Worm (Caenorhabditis elegans) whole organism, L1 larva: Measurements from ENCODE around the gene vab-7.

Source experiments
- C04F5.9 ChIP-seq: sonication (generic microtip); optimal IDR thresholded peaks from 2 replicates; lab custom pipeline; 2016; ENCODE audit warnings: missing genetic modification characterization, missing compliant biosample characterization
- C34B4.2 ChIP-seq: sonication (generic microtip); optimal IDR thresholded peaks from 2 replicates; lab custom pipeline; 2017; ENCODE audit warnings: mild to moderate bottlenecking, missing genetic modification characterization, missing compliant biosample characterization
- Y116A8C.19 ChIP-seq: sonication (generic microtip); optimal IDR thresholded peaks from 2 replicates; lab custom pipeline; 2016; ENCODE audit warnings: missing compliant biosample characterization, missing genetic modification characterization, borderline replicate concordance
- aha-1 ChIP-seq: fragments of 150-350 bp; optimal IDR thresholded peaks from 2 replicates; lab custom pipeline; 2014; ENCODE audit warnings: missing biosample characterization, missing genetic modification characterization
- alr-1 ChIP-seq: fragments of 200-800 bp; sonication (Bioruptor generic); optimal IDR thresholded peaks from 2 replicates; lab custom pipeline; 2018; ENCODE audit warnings: borderline replicate concordance, mild to moderate bottlenecking, missing genetic modification characterization, missing compliant biosample characterization
- aly-2 ChIP-seq: fragments of 150-350 bp; optimal IDR thresholded peaks from 2 replicates; lab custom pipeline; 2014; ENCODE audit warnings: missing biosample characterization, missing genetic modification characterization
- ceh-82 ChIP-seq, 3 experiments: fragments of 150-350 bp in 1 of 3; sonication (generic microtip) in 2 of 3; optimal IDR thresholded peaks; 2 replicates each; lab custom pipeline; 2014 to 2017; ENCODE audit warnings: missing biosample characterization in 3 of 3, missing genetic modification characterization in 3 of 3
- ces-1 ChIP-seq: fragments of 150-350 bp; optimal IDR thresholded peaks from 2 replicates; lab custom pipeline; 2014; ENCODE audit warnings: missing biosample characterization, missing genetic modification reagents, missing genetic modification characterization
- efl-1 ChIP-seq, 4 experiments: fragments of 150-350 bp; optimal IDR thresholded peaks in 3 of 4; peaks in 1 of 4; 1 replicate in 1 of 4; 2 replicates in 3 of 4; lab custom pipeline; 2014; ENCODE audit warnings: missing biosample characterization in 2 of 4, missing genetic modification characterization in 2 of 4, missing genetic modification reagents in 2 of 4
- efl-3 ChIP-seq: fragments of 200-800 bp; sonication (Bioruptor generic); optimal IDR thresholded peaks from 2 replicates; lab custom pipeline; 2018; ENCODE audit warnings: mild to moderate bottlenecking, missing genetic modification characterization, missing compliant biosample characterization
- egl-13 ChIP-seq: sonication (generic microtip); optimal IDR thresholded peaks from 2 replicates; lab custom pipeline; 2016; ENCODE audit warnings: missing genotype, missing genetic modification reagents, missing genetic modification characterization, missing compliant biosample characterization
- egl-27 ChIP-seq, 2 experiments: fragments of 150-350 bp in 1 of 2; sonication (generic microtip); optimal IDR thresholded peaks; 3 replicates each; lab custom pipeline; 2017 to 2018; ENCODE audit warnings: missing biosample characterization in 2 of 2, missing genetic modification characterization in 2 of 2, missing genetic modification reagents in 2 of 2
- elt-2 ChIP-seq: sonication (generic microtip); optimal IDR thresholded peaks from 2 replicates; lab custom pipeline; 2016; ENCODE audit warnings: missing genetic modification characterization, mild to moderate bottlenecking, inconsistent platforms, missing compliant biosample characterization, missing genetic modification reagents
- ets-5 ChIP-seq: fragments of 200-800 bp; sonication (Bioruptor generic); IDR thresholded peaks from 2 replicates; pipeline ENCODE4 v1.3.6; 2022; ENCODE audit warnings: missing genetic modification characterization, missing compliant biosample characterization
- fkh-10 ChIP-seq: sonication (generic microtip); optimal IDR thresholded peaks from 2 replicates; lab custom pipeline; 2017; ENCODE audit warnings: missing biosample characterization, missing genetic modification reagents, missing genetic modification characterization
- hpl-2 ChIP-seq: fragments of 150-350 bp; optimal IDR thresholded peaks from 2 replicates; lab custom pipeline; 2014; ENCODE audit warnings: missing biosample characterization, missing genetic modification reagents, missing genetic modification characterization
- irx-1 ChIP-seq: sonication (generic microtip); optimal IDR thresholded peaks from 2 replicates; lab custom pipeline; 2016; ENCODE audit warnings: missing genetic modification characterization, missing compliant biosample characterization
- isw-1 ChIP-seq: fragments of 200-800 bp; sonication (Bioruptor generic); IDR thresholded peaks from 2 replicates; pipeline ENCODE4 v1.3.6; 2022; ENCODE audit warnings: missing genetic modification characterization, missing compliant biosample characterization
- lin-15B ChIP-seq: fragments of 150-350 bp; sonication (generic microtip); optimal IDR thresholded peaks from 3 replicates; lab custom pipeline; 2014; ENCODE audit warnings: missing biosample characterization, missing genetic modification characterization
- mab-9 ChIP-seq: fragments of 200-800 bp; sonication (Bioruptor generic); IDR thresholded peaks from 2 replicates; pipeline ENCODE4 v1.3.6; 2022; ENCODE audit warnings: missing genetic modification reagents, missing genetic modification characterization, missing compliant biosample characterization
- nhr-12 ChIP-seq: sonication (generic microtip); optimal IDR thresholded peaks from 2 replicates; lab custom pipeline; 2017; ENCODE audit warnings: missing biosample characterization, missing genetic modification characterization
- nhr-20 ChIP-seq: sonication (generic microtip); optimal IDR thresholded peaks from 2 replicates; lab custom pipeline; 2016; ENCODE audit warnings: mild to moderate bottlenecking, missing genetic modification characterization, missing compliant biosample characterization
- nhr-47 ChIP-seq: sonication (generic microtip); optimal IDR thresholded peaks from 2 replicates; lab custom pipeline; 2016; ENCODE audit warnings: mild to moderate bottlenecking, missing genetic modification characterization, moderate library complexity, missing compliant biosample characterization
- nhr-71 ChIP-seq: sonication (generic microtip); optimal IDR thresholded peaks from 2 replicates; lab custom pipeline; 2016; ENCODE audit warnings: mild to moderate bottlenecking, missing genetic modification characterization, moderate library complexity, missing compliant biosample characterization
- nhr-76 ChIP-seq: sonication (generic microtip); optimal IDR thresholded peaks from 2 replicates; lab custom pipeline; 2017; ENCODE audit warnings: missing biosample characterization, missing genetic modification characterization
- nhr-77 ChIP-seq: fragments of 150-350 bp; optimal IDR thresholded peaks from 2 replicates; lab custom pipeline; 2014; ENCODE audit warnings: missing biosample characterization, missing genetic modification characterization
- nhr-84 ChIP-seq: sonication (generic microtip); optimal IDR thresholded peaks from 2 replicates; lab custom pipeline; 2017; ENCODE audit warnings: missing biosample characterization, missing genetic modification characterization
- nhr-85 ChIP-seq: sonication (generic microtip); peaks from one replicate; lab custom pipeline; 2016; ENCODE audit warnings: missing genetic modification characterization, inconsistent platforms, missing compliant biosample characterization
- pag-3 ChIP-seq: sonication (generic microtip); optimal IDR thresholded peaks from 2 replicates; lab custom pipeline; 2017; ENCODE audit warnings: missing genetic modification characterization, mild to moderate bottlenecking, missing compliant biosample characterization, antibody characterized with exemption, borderline replicate concordance; ENCODE audit not compliant: insufficient read depth
- rnt-1 ChIP-seq: sonication (generic microtip); optimal IDR thresholded peaks from 2 replicates; lab custom pipeline; 2016; ENCODE audit warnings: mild to moderate bottlenecking, missing genetic modification characterization, moderate library complexity, missing compliant biosample characterization
- sox-4 ChIP-seq: sonication (generic microtip); optimal IDR thresholded peaks from 2 replicates; lab custom pipeline; 2016; ENCODE audit warnings: missing genetic modification characterization, missing compliant biosample characterization
- xbp-1 ChIP-seq: sonication (generic microtip); optimal IDR thresholded peaks from 2 replicates; lab custom pipeline; 2016; ENCODE audit warnings: missing genetic modification characterization, missing compliant biosample characterization
- zag-1 ChIP-seq: fragments of 150-350 bp; optimal IDR thresholded peaks from 2 replicates; lab custom pipeline; 2014; ENCODE audit warnings: missing biosample characterization, missing genetic modification characterization
- zip-4 ChIP-seq: fragments of 200-800 bp; sonication (Bioruptor generic); optimal IDR thresholded peaks from 2 replicates; lab custom pipeline; 2018; ENCODE audit warnings: mild to moderate bottlenecking, missing genetic modification characterization, moderate library complexity, missing compliant biosample characterization
- ztf-11 ChIP-seq, 2 experiments: sonication (generic microtip); optimal IDR thresholded peaks; 2 replicates each; lab custom pipeline; 2016 to 2017; ENCODE audit warnings: missing genetic modification characterization in 2 of 2, missing biosample characterization in 1 of 2, missing compliant biosample characterization in 1 of 2
- ztf-4 ChIP-seq: fragments of 150-350 bp; optimal IDR thresholded peaks from 2 replicates; lab custom pipeline; 2014; ENCODE audit warnings: missing biosample characterization, missing genetic modification characterization

vab-7 gene

ce11 chrIII:10920044-10920443 is at the start of gene vab-7:
Gene vab-7, plus strand, starts transcription at chrIII:10920344.
- TF ChIP-seq efl-3 (GFP tag; lab: Kevin White, UChicago), result no peak
- TF ChIP-seq nhr-12, result no peak
- no peak for TF ChIP-seq ztf-11 (tag; optimal IDR thresholded peaks at IDR 0.05; lab: Kevin White, UChicago)
- TF ChIP-seq mab-9 (GFP tag; lab: Robert Waterston, UW), result no peak
- no peak for TF ChIP-seq egl-13 (tag; lab: Kevin White, UChicago)
- no peak for TF ChIP-seq aha-1 (tag; lab: Kevin White, UChicago)
- TF ChIP-seq xbp-1 (tag; lab: Kevin White, UChicago), result no peak
- TF ChIP-seq aly-2 (tag; lab: Kevin White, UChicago), result no peak
- no peak for TF ChIP-seq C34B4.2 (tag; lab: Kevin White, UChicago)
- TF ChIP-seq nhr-47 (tag; lab: Kevin White, UChicago), result no peak
- TF ChIP-seq nhr-76 (tag; lab: Kevin White, UChicago), result no peak
- no peak for TF ChIP-seq rnt-1
- no peak for TF ChIP-seq ets-5 (GFP tag; lab: Robert Waterston, UW)
- no peak for TF ChIP-seq alr-1
- TF ChIP-seq ces-1 (GFP tag; lab: Kevin White, UChicago), result no peak
- TF ChIP-seq irx-1 (tag; lab: Kevin White, UChicago), result no peak
- no peak for TF ChIP-seq Y116A8C.19 (tag; lab: Kevin White, UChicago)
- TF ChIP-seq nhr-71 (tag; lab: Kevin White, UChicago), result no peak

- TF ChIP-seq efl-1 (optimal IDR thresholded peaks at IDR 0.05; lab: Kevin White, UChicago), result no peak
- peak in 1 of 2 experiments; percentile 8 for TF ChIP-seq efl-1 (GFP tag; optimal IDR thresholded peaks at IDR 0.05 in 1 of 2; lab: Kevin White, UChicago)
- no peak for TF ChIP-seq C34B4.2 (tag; lab: Kevin White, UChicago)
- TF ChIP-seq, all 84 proteins: peak for 1
Observed at ce11 chrIII:10870814-10871213, 49.3 kb upstream of the vab-7 start.

ce11 chrIII:10875132-10875531 is 45.0 kb upstream of the vab-7 start, which contains the start of gene C44B9.2:
Gene C44B9.2, plus strand, starts transcription at chrIII:10875432.
- TF ChIP-seq zag-1 (tag; lab: Kevin White, UChicago), result no peak
- no peak for TF ChIP-seq nhr-85
- TF ChIP-seq ceh-82 (tag; optimal IDR thresholded peaks at IDR 0.05; lab: Kevin White, UChicago), result no peak
- no peak for TF ChIP-seq fkh-10 (GFP tag; lab: Kevin White, UChicago)
- TF ChIP-seq pag-3, result no peak
- no peak for TF ChIP-seq ztf-4 (tag; lab: Kevin White, UChicago)
- no peak for TF ChIP-seq isw-1
- TF ChIP-seq elt-2 (tag; lab: Kevin White, UChicago), result no peak

ce11 chrIII:10877542-10877941 is 42.6 kb upstream of the vab-7 start:
- TF ChIP-seq C04F5.9 (tag; lab: Kevin White, UChicago) (no peak), efl-1 (optimal IDR thresholded peaks at IDR 0.05; lab: Kevin White, UChicago) (no peak), efl-1 (GFP tag; optimal IDR thresholded peaks at IDR 0.05 in 1 of 2; lab: Kevin White, UChicago) (peak in 1 of 2 experiments; percentile 22), alr-1 (no peak), lin-15B (tag; lab: Kevin White, UChicago) (no peak), hpl-2 (GFP tag; lab: Kevin White, UChicago) (no peak)

- no peak for TF ChIP-seq efl-1 (optimal IDR thresholded peaks at IDR 0.05; lab: Kevin White, UChicago)
- TF ChIP-seq efl-1 (GFP tag; optimal IDR thresholded peaks at IDR 0.05 in 1 of 2; lab: Kevin White, UChicago), result peak in 1 of 2 experiments; percentile 12
- TF ChIP-seq nhr-84, result no peak
Observed at ce11 chrIII:10880083-10880482, 40.1 kb upstream of the vab-7 start, which contains the start of gene C44B9.3. Gene C44B9.3, minus strand, starts transcription at chrIII:10880183.

ce11 chrIII:10881462-10881861 is 38.7 kb upstream of the vab-7 start, which contains the start of gene athp-1:
Gene athp-1, plus strand, starts transcription at chrIII:10881766.
- TF ChIP-seq efl-1 (optimal IDR thresholded peaks at IDR 0.05; lab: Kevin White, UChicago), result no peak
- TF ChIP-seq efl-1 (GFP tag; optimal IDR thresholded peaks at IDR 0.05 in 1 of 2; lab: Kevin White, UChicago), result no peak
- TF ChIP-seq zip-4, result no peak
- TF ChIP-seq nhr-77 (tag; lab: Kevin White, UChicago), result no peak
- TF ChIP-seq nhr-47 (tag; lab: Kevin White, UChicago), result no peak
- TF ChIP-seq isw-1, result no peak
- no peak for TF ChIP-seq nhr-20 (tag; lab: Kevin White, UChicago)
- TF ChIP-seq ces-1 (GFP tag; lab: Kevin White, UChicago), result no peak
- TF ChIP-seq sox-4, result no peak
- TF ChIP-seq alr-1, result no peak
- TF ChIP-seq C04F5.9 (tag; lab: Kevin White, UChicago), result no peak
- TF ChIP-seq egl-27 (tag; optimal IDR thresholded peaks at IDR 0.05; lab: Kevin White, UChicago), result no peak
